Worm (Caenorhabditis elegans) whole organism, early embryonic: ENCODE data around the gene T27E7.5.
"Not testable (repeated sequence)": the region's sequence is repeated elsewhere in the genome, so short reads cannot be mapped to it uniquely, and the experiment has no call there.

ENCODE experiments used
- B0310.2 ChIP-seq: sonication (generic microtip); optimal IDR thresholded peaks from 2 replicates; lab custom pipeline; 2016; ENCODE audit warnings: mild to moderate bottlenecking, missing genetic modification characterization, missing compliant biosample characterization
- F13C5.2 ChIP-seq: sonication (generic microtip); optimal IDR thresholded peaks from 2 replicates; lab custom pipeline; 2017; ENCODE audit warnings: mild to moderate bottlenecking, missing genetic modification characterization, inconsistent platforms, missing compliant biosample characterization
- aly-1 ChIP-seq: sonication (generic microtip); optimal IDR thresholded peaks from 2 replicates; lab custom pipeline; 2016; ENCODE audit warnings: missing genetic modification characterization, missing compliant biosample characterization
- ama-1 ChIP-seq: fragments of 150-350 bp; optimal IDR thresholded peaks from 2 replicates; lab custom pipeline; 2014
- ceh-13 ChIP-seq: fragments of 200-800 bp; sonication (Bioruptor generic); optimal IDR thresholded peaks from 2 replicates; lab custom pipeline; 2018; ENCODE audit warnings: mild to moderate bottlenecking, missing genetic modification characterization, missing compliant biosample characterization
- ceh-36 ChIP-seq: sonication (generic microtip); optimal IDR thresholded peaks from 2 replicates; lab custom pipeline; 2016; ENCODE audit warnings: missing genetic modification characterization, inconsistent platforms, missing compliant biosample characterization
- ets-7 ChIP-seq: sonication (generic microtip); optimal IDR thresholded peaks from 2 replicates; lab custom pipeline; 2016; ENCODE audit warnings: missing genotype, missing genetic modification characterization, missing compliant biosample characterization
- flt-1 ChIP-seq: fragments of 200-800 bp; sonication (Bioruptor generic); IDR thresholded peaks from 2 replicates; pipeline ENCODE4 v1.3.6; 2022; ENCODE audit warnings: missing genetic modification characterization, missing compliant biosample characterization
- hmbx-1 ChIP-seq: sonication (generic microtip); optimal IDR thresholded peaks from 2 replicates; lab custom pipeline; 2016; ENCODE audit warnings: mild to moderate bottlenecking, missing genetic modification characterization, missing compliant biosample characterization
- hmg-4 ChIP-seq: fragments of 200-800 bp; sonication (Bioruptor generic); optimal IDR thresholded peaks from 2 replicates; lab custom pipeline; 2018; ENCODE audit warnings: mild to moderate bottlenecking, missing genetic modification characterization, missing compliant biosample characterization
- hnd-1 ChIP-seq: sonication (generic microtip); optimal IDR thresholded peaks from 2 replicates; lab custom pipeline; 2016; ENCODE audit warnings: missing genetic modification characterization, missing compliant biosample characterization
- pes-1 ChIP-seq: fragments of 200-800 bp; sonication (Bioruptor generic); IDR thresholded peaks from 2 replicates; pipeline ENCODE4 v1.3.6; 2022; ENCODE audit warnings: missing genetic modification reagents, missing genetic modification characterization, missing compliant biosample characterization
- scrt-1 ChIP-seq: fragments of 200-800 bp; sonication (Bioruptor generic); IDR thresholded peaks from 2 replicates; pipeline ENCODE4 v1.3.6; 2022; ENCODE audit warnings: missing genetic modification characterization, missing compliant biosample characterization
- sea-1 ChIP-seq: fragments of 200-800 bp; sonication (Bioruptor generic); conservative IDR thresholded peaks from 2 replicates; pipeline ENCODE4 v1.3.6; 2022; ENCODE audit warnings: missing genetic modification characterization, missing compliant biosample characterization
- tbx-11 ChIP-seq: fragments of 200-800 bp; sonication (Bioruptor generic); IDR thresholded peaks from 2 replicates; pipeline ENCODE4 v1.3.6; 2022; ENCODE audit warnings: missing genetic modification characterization, missing compliant biosample characterization
- tbx-37 ChIP-seq: fragments of 200-800 bp; sonication (Bioruptor generic); conservative IDR thresholded peaks from 2 replicates; pipeline ENCODE4 v1.3.6; 2022; ENCODE audit warnings: missing genetic modification reagents, missing genetic modification characterization, missing compliant biosample characterization
- tra-4 ChIP-seq: sonication (generic microtip); optimal IDR thresholded peaks from 2 replicates; lab custom pipeline; 2017; ENCODE audit warnings: missing genetic modification characterization, missing compliant biosample characterization

The T27E7.5 gene

ce11 chrIV:14547292-14547691, 10.3 kb downstream of the T27E7.5 start:
- no peak for TF ChIP-seq scrt-1 (GFP tag; lab: Robert Waterston, UW)
- no peak for TF ChIP-seq tbx-37 (GFP tag; lab: Robert Waterston, UW)
- TF ChIP-seq sea-1 = no peak
- TF ChIP-seq hmbx-1 (tag; lab: Kevin White, UChicago) = no peak
- no peak for TF ChIP-seq pes-1
- TF ChIP-seq tra-4 = no peak
- TF ChIP-seq hmg-4 (GFP tag; lab: Kevin White, UChicago) = no peak

ce11 chrIV:14549308-14549707, 12.3 kb downstream of the T27E7.5 start, which contains the start of gene T27E7.9:
Gene T27E7.9 (minus strand): TSS chrIV:14549408.
- TF ChIP-seq ets-7 (tag; lab: Kevin White, UChicago) (no peak), aly-1 (tag; lab: Kevin White, UChicago) (no peak), B0310.2 (no peak), sea-1 (no peak), ama-1 (lab: Kevin White, UChicago) (no peak), ceh-13 (no peak), tbx-37 (GFP tag; lab: Robert Waterston, UW) (no peak), tbx-11 (GFP tag; lab: Robert Waterston, UW) (no peak), ceh-36 (tag; lab: Kevin White, UChicago) (no peak), hmbx-1 (tag; lab: Kevin White, UChicago) (no peak), scrt-1 (GFP tag; lab: Robert Waterston, UW) (no peak), F13C5.2 (tag; lab: Kevin White, UChicago) (no peak), pes-1 (no peak), flt-1 (GFP tag; lab: Robert Waterston, UW) (no peak), hmg-4 (GFP tag; lab: Kevin White, UChicago) (no peak), hnd-1 (tag; lab: Kevin White, UChicago) (no peak), tra-4 (no peak)

ce11 chrIV:14551870-14552269, 14.9 kb downstream of the T27E7.5 start, which contains the start of gene pals-30:
Gene pals-30 (minus strand): TSS chrIV:14551970.
- not testable (repeated sequence) for TF ChIP-seq ceh-36 (tag; lab: Kevin White, UChicago); tra-4; B0310.2

- TF ChIP-seq hmbx-1 (tag; lab: Kevin White, UChicago) (no peak), tbx-37 (GFP tag; lab: Robert Waterston, UW) (no peak), ceh-13 (no peak), B0310.2 (no peak), tbx-11 (GFP tag; lab: Robert Waterston, UW) (no peak), hmg-4 (GFP tag; lab: Kevin White, UChicago) (no peak), ceh-36 (tag; lab: Kevin White, UChicago) (no peak), F13C5.2 (tag; lab: Kevin White, UChicago) (no peak), hnd-1 (tag; lab: Kevin White, UChicago) (no peak), pes-1 (no peak), flt-1 (GFP tag; lab: Robert Waterston, UW) (no peak), aly-1 (tag; lab: Kevin White, UChicago) (no peak), ets-7 (tag; lab: Kevin White, UChicago) (no peak), ama-1 (lab: Kevin White, UChicago) (no peak), scrt-1 (GFP tag; lab: Robert Waterston, UW) (no peak)
Measured at ce11 chrIV:14554788-14555187, 17.8 kb downstream of the T27E7.5 start, which contains the start of gene Y57G11B.6. Gene Y57G11B.6 (minus strand): TSS chrIV:14554888.

- TF ChIP-seq hmg-4 (GFP tag; lab: Kevin White, UChicago) (no peak), hnd-1 (tag; lab: Kevin White, UChicago) (no peak), ceh-13 (no peak), B0310.2 (no peak), tbx-11 (GFP tag; lab: Robert Waterston, UW) (no peak)
Measured at ce11 chrIV:14557642-14558041, 20.7 kb downstream of the T27E7.5 start.

ce11 chrIV:14559267-14559666, 22.3 kb downstream of the T27E7.5 start:
- TF ChIP-seq ets-7 (tag; lab: Kevin White, UChicago) (no peak), sea-1 (no peak), flt-1 (GFP tag; lab: Robert Waterston, UW) (no peak), tbx-37 (GFP tag; lab: Robert Waterston, UW) (no peak), ceh-13 (no peak), B0310.2 (no peak), hmg-4 (GFP tag; lab: Kevin White, UChicago) (no peak), F13C5.2 (tag; lab: Kevin White, UChicago) (no peak), tbx-11 (GFP tag; lab: Robert Waterston, UW) (no peak)

- TF ChIP-seq hmbx-1 (tag; lab: Kevin White, UChicago) = no peak
- TF ChIP-seq F13C5.2 (tag; lab: Kevin White, UChicago) = no peak
- no peak for TF ChIP-seq ets-7 (tag; lab: Kevin White, UChicago)
- TF ChIP-seq ceh-13 = no peak
Measured at ce11 chrIV:14561677-14562076, 24.7 kb downstream of the T27E7.5 start.

ce11 chrIV:14562649-14563268, 25.8 kb downstream of the T27E7.5 start:
- TF ChIP-seq tbx-37 (GFP tag; lab: Robert Waterston, UW) (no peak), ceh-13 (no peak), scrt-1 (GFP tag; lab: Robert Waterston, UW) (no peak), F13C5.2 (tag; lab: Kevin White, UChicago) (no peak), pes-1 (no peak), B0310.2 (no peak), hmbx-1 (tag; lab: Kevin White, UChicago) (no peak), ceh-36 (tag; lab: Kevin White, UChicago) (no peak)
